Fruit fly (Drosophila melanogaster): ENCODE data around the gene CG32820.
A peak's percentile ranks its signal among the peaks of the same experiment; 100 is the strongest.
"Not testable (repeated sequence)": the region's sequence is repeated elsewhere in the genome, so short reads cannot be mapped to it uniquely, and the experiment has no call there.

CG32820 gene

dm6 chrX:21615139-21615538 is at the start of gene CG32820:
TSS of gene CG32820 (minus strand) at chrX:21615239.
- not testable (repeated sequence) for TF ChIP-seq noc (tag; optimal IDR thresholded peaks at IDR 0.05)

- TF ChIP-seq noc (tag; optimal IDR thresholded peaks at IDR 0.05) = no peak
Observed at dm6 chrX:21632852-21633251, 17.8 kb upstream of the CG32820 start.

- no peak for TF ChIP-seq noc (tag; optimal IDR thresholded peaks at IDR 0.05)
Observed at dm6 chrX:21632213-21632612, 17.2 kb upstream of the CG32820 start.

dm6 chrX:21631452-21631851 is 16.4 kb upstream of the CG32820 start:
- no peak for TF ChIP-seq noc (tag; optimal IDR thresholded peaks at IDR 0.05)

- TF ChIP-seq noc (tag; optimal IDR thresholded peaks at IDR 0.05) = no peak
Observed at dm6 chrX:21630160-21630738, 15.2 kb upstream of the CG32820 start.

- no peak for TF ChIP-seq noc (tag; optimal IDR thresholded peaks at IDR 0.05)
Observed at dm6 chrX:21629482-21630159, 14.6 kb upstream of the CG32820 start, which contains the start of gene DIP1. TSS of gene DIP1 (minus strand) at chrX:21630148.

dm6 chrX:21623641-21624040 is 8.6 kb upstream of the CG32820 start, which contains the start of gene CG32500:
TSS of gene CG32500 (minus strand) at chrX:21623750.
- not testable (repeated sequence) for TF ChIP-seq noc (tag; optimal IDR thresholded peaks at IDR 0.05)

- TF ChIP-seq noc (tag; optimal IDR thresholded peaks at IDR 0.05) = not testable (repeated sequence)
Observed at dm6 chrX:21621004-21621403, 6.0 kb upstream of the CG32820 start, which contains the start of gene CG32819. TSS of gene CG32819 (minus strand) at chrX:21621104.

- not testable (repeated sequence) for TF ChIP-seq noc (tag; optimal IDR thresholded peaks at IDR 0.05)
Observed at dm6 chrX:21617517-21617916, 2.5 kb upstream of the CG32820 start, which contains the start of gene CG32857. TSS of gene CG32857 (minus strand) at chrX:21617617.

- not testable (repeated sequence) for TF ChIP-seq noc (tag; optimal IDR thresholded peaks at IDR 0.05)
Observed at dm6 chrX:21611426-21611825, 3.6 kb downstream of the CG32820 start, which contains the start of gene CG33502. TSS of gene CG33502 (minus strand) at chrX:21611526.

- not testable (repeated sequence) for TF ChIP-seq noc (tag; optimal IDR thresholded peaks at IDR 0.05)
Observed at dm6 chrX:21608820-21609219, 6.2 kb downstream of the CG32820 start, which contains the start of gene CG17450. TSS of gene CG17450 (minus strand) at chrX:21608920.

dm6 chrX:21605514-21605913 is 9.5 kb downstream of the CG32820 start:
- TF ChIP-seq noc (tag; optimal IDR thresholded peaks at IDR 0.05) = no peak

dm6 chrX:21604956-21605502 is 10.0 kb downstream of the CG32820 start, which contains the start of gene GCS2alpha:
TSS of gene GCS2alpha (minus strand) at chrX:21605264.
- no peak for TF ChIP-seq noc (tag; optimal IDR thresholded peaks at IDR 0.05)

- TF ChIP-seq noc (tag; optimal IDR thresholded peaks at IDR 0.05) = peak; percentile 69
Observed at dm6 chrX:21593907-21594306, 21.1 kb downstream of the CG32820 start.

dm6 chrX:21591990-21592389 is 23.0 kb downstream of the CG32820 start:
- TF ChIP-seq noc (tag; optimal IDR thresholded peaks at IDR 0.05) = no peak

dm6 chrX:21589937-21590336 is 25.1 kb downstream of the CG32820 start:
- TF ChIP-seq noc (tag; optimal IDR thresholded peaks at IDR 0.05) = no peak

- TF ChIP-seq noc (tag; optimal IDR thresholded peaks at IDR 0.05) = no peak
Observed at dm6 chrX:21588000-21588399, 27.0 kb downstream of the CG32820 start.

All from whole organism, larva.